Fruit fly (Drosophila melanogaster) whole organism, embryonic: ENCODE data around the gene Cisd2.
A peak's percentile ranks its signal among the peaks of the same experiment; 100 is the strongest.

Source experiments
- Asciz ChIP-seq: fragments of 200-800 bp; sonication (Bioruptor generic); optimal IDR thresholded peaks from 2 replicates; lab custom pipeline; 2017; ENCODE audit warnings: missing biosample characterization, mild to moderate bottlenecking, missing genetic modification characterization, missing genetic modification reagents
- B-H2 ChIP-seq: fragments of 200-800 bp; sonication (Bioruptor generic); optimal IDR thresholded peaks from 2 replicates; lab custom pipeline; 2018; ENCODE audit warnings: missing biosample characterization, mild to moderate bottlenecking, missing genetic modification characterization
- BEAF-32 ChIP-seq: fragments of 200-800 bp; sonication (Bioruptor generic); optimal IDR thresholded peaks from 3 replicates; lab custom pipeline; 2017; ENCODE audit warnings: missing biosample characterization, missing genetic modification characterization, mild to moderate bottlenecking, moderate library complexity, missing genetic modification reagents
- Bdp1 ChIP-seq: fragments of 200-800 bp; sonication (Bioruptor generic); optimal IDR thresholded peaks from 3 replicates; lab custom pipeline; 2016; ENCODE audit warnings: missing biosample characterization, missing genetic modification characterization
- CG10274 ChIP-seq: fragments of 200-800 bp; sonication (Bioruptor generic); optimal IDR thresholded peaks from 3 replicates; lab custom pipeline; 2017; ENCODE audit warnings: missing biosample characterization, mild to moderate bottlenecking, missing genetic modification characterization
- CG10462 ChIP-seq: fragments of 200-800 bp; sonication (Bioruptor generic); optimal IDR thresholded peaks from 2 replicates; lab custom pipeline; 2016; ENCODE audit warnings: missing biosample characterization, missing genetic modification characterization
- CG10565 ChIP-seq: fragments of 200-800 bp; sonication (Bioruptor generic); optimal IDR thresholded peaks from 3 replicates; lab custom pipeline; 2016; ENCODE audit warnings: missing biosample characterization, mild to moderate bottlenecking, missing genetic modification characterization
- CG10979 ChIP-seq: fragments of 200-800 bp; sonication (Bioruptor generic); optimal IDR thresholded peaks from 2 replicates; lab custom pipeline; 2018; ENCODE audit warnings: missing biosample characterization, mild to moderate bottlenecking, missing genetic modification characterization, moderate library complexity
- CG11085 ChIP-seq: fragments of 200-800 bp; sonication (Bioruptor generic); IDR thresholded peaks from 2 replicates; pipeline ENCODE4 v1.3.6; 2022; ENCODE audit warnings: missing biosample characterization, missing genetic modification characterization
- CG11456 ChIP-seq: fragments of 200-800 bp; sonication (Bioruptor generic); IDR thresholded peaks from 3 replicates; pipeline ENCODE4 v1.3.6; 2022; ENCODE audit warnings: missing biosample characterization, missing genetic modification characterization
- CG11504 ChIP-seq: fragments of 200-800 bp; sonication (Bioruptor generic); optimal IDR thresholded peaks from 3 replicates; lab custom pipeline; 2019; ENCODE audit warnings: missing biosample characterization, mild to moderate bottlenecking, missing genetic modification characterization, moderate library complexity
- CG12104 ChIP-seq: fragments of 200-800 bp; sonication (Bioruptor generic); optimal IDR thresholded peaks from 3 replicates; lab custom pipeline; 2016; ENCODE audit warnings: missing biosample characterization, missing genetic modification characterization
- CG12769 ChIP-seq: fragments of 200-800 bp; sonication (Bioruptor generic); optimal IDR thresholded peaks from 2 replicates; lab custom pipeline; 2019; ENCODE audit warnings: missing biosample characterization, mild to moderate bottlenecking, missing genetic modification characterization, moderate library complexity
- CG13775 ChIP-seq: fragments of 200-800 bp; sonication (Bioruptor generic); optimal IDR thresholded peaks from 3 replicates; lab custom pipeline; 2017; ENCODE audit warnings: missing biosample characterization, mild to moderate bottlenecking, missing genetic modification characterization
- CG1529 ChIP-seq: fragments of 200-800 bp; sonication (Bioruptor generic); optimal IDR thresholded peaks from 3 replicates; lab custom pipeline; 2018; ENCODE audit warnings: missing biosample characterization, missing genetic modification characterization
- CG1647 ChIP-seq: fragments of 200-800 bp; sonication (Bioruptor generic); optimal IDR thresholded peaks from 3 replicates; lab custom pipeline; 2016; ENCODE audit warnings: missing biosample characterization, missing genetic modification characterization
- CG1792 ChIP-seq: fragments of 200-800 bp; sonication (Bioruptor generic); optimal IDR thresholded peaks from 2 replicates; lab custom pipeline; 2016; ENCODE audit warnings: missing biosample characterization, missing genetic modification characterization
- CG18476 ChIP-seq: fragments of 200-800 bp; sonication (Bioruptor generic); optimal IDR thresholded peaks from 2 replicates; lab custom pipeline; 2016; ENCODE audit warnings: missing biosample characterization, mild to moderate bottlenecking, missing genetic modification characterization
- CG2129 ChIP-seq: fragments of 200-800 bp; sonication (Bioruptor generic); IDR thresholded peaks from 2 replicates; pipeline ENCODE4 v1.3.6; 2022; ENCODE audit warnings: missing biosample characterization, missing genetic modification characterization; ENCODE audit not compliant: partially characterized antibody
- CG31365 ChIP-seq: fragments of 200-800 bp; sonication (Bioruptor generic); optimal IDR thresholded peaks from 2 replicates; lab custom pipeline; 2018; ENCODE audit warnings: missing biosample characterization, mild to moderate bottlenecking, missing genetic modification characterization
- CG32767 ChIP-seq: fragments of 200-800 bp; sonication (Bioruptor generic); IDR thresholded peaks from 2 replicates; pipeline ENCODE4 v1.3.6; 2022; ENCODE audit warnings: missing biosample characterization, missing genetic modification characterization
- CG33213 ChIP-seq: fragments of 200-800 bp; sonication (Bioruptor generic); optimal IDR thresholded peaks from 3 replicates; lab custom pipeline; 2016; ENCODE audit warnings: missing biosample characterization, missing genetic modification characterization
- CG7839 ChIP-seq: fragments of 200-800 bp; sonication (Bioruptor generic); optimal IDR thresholded peaks from 3 replicates; lab custom pipeline; 2018; ENCODE audit warnings: missing biosample characterization, mild to moderate bottlenecking, missing genetic modification characterization, moderate library complexity
- CG7928 ChIP-seq: fragments of 200-800 bp; sonication (Bioruptor generic); optimal IDR thresholded peaks from 2 replicates; lab custom pipeline; 2017; ENCODE audit warnings: missing biosample characterization, mild to moderate bottlenecking, missing genetic modification characterization
- CG9609 ChIP-seq: fragments of 200-800 bp; sonication (Bioruptor generic); optimal IDR thresholded peaks from 3 replicates; lab custom pipeline; 2016; ENCODE audit warnings: missing biosample characterization, missing genetic modification characterization
- CTCF ChIP-seq: fragments of 200-800 bp; sonication (Bioruptor generic); optimal IDR thresholded peaks from 2 replicates; lab custom pipeline; 2017; ENCODE audit warnings: missing biosample characterization, mild to moderate bottlenecking, missing genetic modification characterization, moderate library complexity
- Deaf1 ChIP-seq: fragments of 200-800 bp; optimal IDR thresholded peaks from 3 replicates; lab custom pipeline; 2019; ENCODE audit warnings: missing biosample characterization, mild to moderate bottlenecking, missing genetic modification characterization, moderate library complexity
- Drgx ChIP-seq: fragments of 200-800 bp; sonication (Bioruptor generic); IDR thresholded peaks from 2 replicates; pipeline ENCODE4 v1.3.6; 2022; ENCODE audit warnings: missing biosample characterization, missing genetic modification characterization
- Ets97D ChIP-seq: fragments of 200-800 bp; sonication (Bioruptor generic); optimal IDR thresholded peaks from 3 replicates; lab custom pipeline; 2016; ENCODE audit warnings: missing biosample characterization, missing genetic modification characterization
- HLH4C ChIP-seq: fragments of 200-800 bp; sonication (Bioruptor generic); IDR thresholded peaks from 3 replicates; pipeline ENCODE4 v1.3.6; 2022; ENCODE audit warnings: missing biosample characterization, missing genetic modification characterization; ENCODE audit not compliant: partially characterized antibody
- Hmx ChIP-seq: fragments of 200-800 bp; sonication (Bioruptor generic); optimal IDR thresholded peaks from 2 replicates; lab custom pipeline; 2016; ENCODE audit warnings: missing biosample characterization, missing genetic modification characterization
- Lhr ChIP-seq: fragments of 200-800 bp; sonication (Bioruptor generic); optimal IDR thresholded peaks from 3 replicates; lab custom pipeline; 2017; ENCODE audit warnings: mild to moderate bottlenecking, missing biosample characterization, missing genetic modification reagents, missing genetic modification characterization
- Med ChIP-seq: fragments of 200-800 bp; sonication (Bioruptor generic); peaks from one replicate; lab custom pipeline; 2016; ENCODE audit warnings: missing biosample characterization, missing genetic modification characterization, mild to moderate bottlenecking, inconsistent platforms, moderate library complexity
- Pdp1 ChIP-seq, 2 experiments: fragments of 200-800 bp; sonication (Bioruptor generic); optimal IDR thresholded peaks; 3 replicates each; lab custom pipeline; 2016; ENCODE audit warnings: missing biosample characterization in 2 of 2, missing genetic modification characterization in 2 of 2, mild to moderate bottlenecking in 1 of 2, moderate library complexity in 1 of 2
- Six4 ChIP-seq: fragments of 200-800 bp; sonication (Bioruptor generic); optimal IDR thresholded peaks from 2 replicates; lab custom pipeline; 2016; ENCODE audit warnings: missing biosample characterization, missing genetic modification characterization
- Vsx1 ChIP-seq: fragments of 200-800 bp; sonication (Bioruptor generic); optimal IDR thresholded peaks from 2 replicates; lab custom pipeline; 2017; ENCODE audit warnings: missing biosample characterization, mild to moderate bottlenecking, missing genetic modification characterization, missing genetic modification reagents
- bbx ChIP-seq: fragments of 200-800 bp; sonication (Bioruptor generic); IDR thresholded peaks from 2 replicates; pipeline ENCODE4 v1.3.6; 2022; ENCODE audit warnings: missing biosample characterization, missing genetic modification characterization; ENCODE audit not compliant: partially characterized antibody
- chinmo ChIP-seq: fragments of 200-800 bp; sonication (Bioruptor generic); IDR thresholded peaks from 4 replicates; pipeline ENCODE4 v1.3.6; 2022; ENCODE audit warnings: missing biosample characterization, missing genetic modification characterization; ENCODE audit not compliant: partially characterized antibody
- croc ChIP-seq: fragments of 200-800 bp; sonication (Bioruptor generic); conservative IDR thresholded peaks from 3 replicates; pipeline ENCODE4 v1.3.6; 2022; ENCODE audit warnings: missing biosample characterization, missing genetic modification characterization
- gcm2 ChIP-seq: fragments of 200-800 bp; sonication (Bioruptor generic); optimal IDR thresholded peaks from 2 replicates; lab custom pipeline; 2016; ENCODE audit warnings: missing biosample characterization, missing genetic modification characterization
- grau ChIP-seq: fragments of 200-800 bp; optimal IDR thresholded peaks from 3 replicates; lab custom pipeline; 2019; ENCODE audit warnings: missing biosample characterization, mild to moderate bottlenecking, missing genetic modification characterization, moderate library complexity
- kay ChIP-seq: fragments of 200-800 bp; sonication (Bioruptor generic); optimal IDR thresholded peaks from 2 replicates; lab custom pipeline; 2016; ENCODE audit warnings: missing biosample characterization, missing genetic modification characterization
- pan ChIP-seq, 4 experiments: fragments of >200 bp in 3 of 4; fragments of 200-800 bp in 1 of 4; sonication (Bioruptor generic) in 1 of 4; optimal IDR thresholded peaks in 3 of 4; IDR thresholded peaks in 1 of 4; 2 replicates each; pipeline versions ENCODE4 v1.3.6 to Lab custom; 2017 to 2022; ENCODE audit warnings: missing biosample characterization in 2 of 4, missing genetic modification characterization in 2 of 4, mixed read lengths in 1 of 4
- run ChIP-seq: fragments of 200-800 bp; sonication (Bioruptor generic); optimal IDR thresholded peaks from 3 replicates; lab custom pipeline; 2018; ENCODE audit warnings: missing biosample characterization, mild to moderate bottlenecking, missing genetic modification characterization
- sima ChIP-seq: fragments of 200-800 bp; sonication (Bioruptor generic); optimal IDR thresholded peaks from 2 replicates; lab custom pipeline; 2016; ENCODE audit warnings: missing biosample characterization, missing genetic modification characterization
- sisA ChIP-seq: fragments of 200-800 bp; sonication (Bioruptor generic); IDR thresholded peaks from 2 replicates; pipeline ENCODE4 v1.3.6; 2022; ENCODE audit warnings: missing biosample characterization, missing genetic modification characterization
- stc ChIP-seq: fragments of 200-800 bp; sonication (Bioruptor generic); IDR thresholded peaks from 2 replicates; pipeline ENCODE4 v1.3.6; 2022; ENCODE audit warnings: missing biosample characterization, missing genetic modification characterization
- stwl ChIP-seq: fragments of 200-800 bp; sonication (Bioruptor generic); optimal IDR thresholded peaks from 3 replicates; lab custom pipeline; 2018; ENCODE audit warnings: missing biosample characterization, mild to moderate bottlenecking, missing genetic modification characterization, moderate library complexity
- sug ChIP-seq: fragments of 200-800 bp; optimal IDR thresholded peaks from 2 replicates; lab custom pipeline; 2019; ENCODE audit warnings: missing biosample characterization, mild to moderate bottlenecking, missing genetic modification characterization, moderate library complexity
- toy ChIP-seq: fragments of 200-800 bp; sonication (Bioruptor generic); IDR thresholded peaks from 2 replicates; pipeline ENCODE4 v1.3.6; 2022; ENCODE audit warnings: missing biosample characterization, missing genetic modification characterization

Gene Cisd2

dm6 chr3R:29214982-29215533 lies 8.2 kb downstream of the Cisd2 start (continued):
- TF ChIP-seq CG12104 (no peak), Med (GFP tag; lab: Kevin White, UChicago) (peak; percentile 55), CG33213 (GFP tag; lab: Kevin White, UChicago) (no peak), Bdp1 (no peak), croc (GFP tag; lab: Robert Waterston, UW) (no peak), toy (no peak), sug (peak; percentile 71), Six4 (GFP tag; lab: Kevin White, UChicago) (no peak), stc (GFP tag; lab: Robert Waterston, UW) (no peak), CG18476 (GFP tag; lab: Kevin White, UChicago) (no peak), CG13775 (GFP tag; lab: Kevin White, UChicago) (no peak), B-H2 (GFP tag; lab: Kevin White, UChicago) (no peak), run (tag; lab: Kevin White, UChicago) (no peak), Deaf1 (tag; lab: Kevin White, UChicago) (no peak), Ets97D (GFP tag; lab: Kevin White, UChicago) (no peak), bbx (no peak), stwl (peak; percentile 21), sima (GFP tag; lab: Kevin White, UChicago) (no peak), kay (GFP tag; lab: Kevin White, UChicago) (no peak), CG1529 (no peak), CG11085 (no peak), Hmx (GFP tag; lab: Kevin White, UChicago) (no peak), Asciz (GFP tag; lab: Kevin White, UChicago) (no peak), CG7928 (GFP tag; lab: Kevin White, UChicago) (no peak), BEAF-32 (GFP tag; lab: Kevin White, UChicago) (peak; percentile 15), CG11504 (peak; percentile 74), pan (optimal IDR thresholded peaks at IDR 0.05; lab: Kevin White, UChicago) (no peak), pan (GFP tag; optimal IDR thresholded peaks at IDR 0.05 in 1 of 2, IDR thresholded peaks at IDR 0.05 in 1 of 2) (peak in 1 of 2 experiments; percentile 25), Lhr (no peak), CG1792 (no peak), chinmo (GFP tag; lab: Robert Waterston, UW) (0 out of 4 replicates have a peak, but pooled peaks have one; percentile 54), sisA (GFP tag; lab: Robert Waterston, UW) (no peak), CG9609 (GFP tag; lab: Kevin White, UChicago) (no peak), HLH4C (GFP tag; lab: Robert Waterston, UW) (no peak), CG31365 (no peak), CG10979 (no peak), CG10462 (GFP tag; lab: Kevin White, UChicago) (no peak), CG32767 (0 out of 2 replicates have a peak, but pooled peaks have one; percentile 11), Pdp1 (GFP tag; optimal IDR thresholded peaks at IDR 0.05; lab: Kevin White, UChicago) (peak in 1 of 2 experiments; percentile 46), Drgx (GFP tag; lab: Robert Waterston, UW) (peak; percentile 70), CG10565 (no peak), CG12769 (tag; lab: Kevin White, UChicago) (peak; percentile 58), CG10274 (no peak), grau (tag; lab: Kevin White, UChicago) (peak; percentile 4), CG7839 (tag; lab: Kevin White, UChicago) (no peak), Vsx1 (GFP tag; lab: Kevin White, UChicago) (no peak), CG1647 (GFP tag; lab: Kevin White, UChicago) (no peak), gcm2 (no peak), CTCF (GFP tag; lab: Kevin White, UChicago) (no peak), CG2129 (no peak), CG11456 (GFP tag; lab: Robert Waterston, UW) (no peak)
